Worm (Caenorhabditis elegans) whole organism, L3 larva: ENCODE data around the gene sqd-1.

Source experiments
- R02D3.7 ChIP-seq: fragments of 150-350 bp; optimal IDR thresholded peaks from 2 replicates; lab custom pipeline; 2014; ENCODE audit warnings: missing biosample characterization, missing genetic modification characterization
- ZK546.5 ChIP-seq: sonication (generic microtip); optimal IDR thresholded peaks from 2 replicates; lab custom pipeline; 2017; ENCODE audit warnings: missing biosample characterization, missing genetic modification characterization
- aly-2 ChIP-seq: fragments of 150-350 bp; optimal IDR thresholded peaks from 2 replicates; lab custom pipeline; 2014; ENCODE audit warnings: missing biosample characterization, missing genetic modification characterization
- ama-1 ChIP-seq: fragments of 150-350 bp; optimal IDR thresholded peaks from 2 replicates; lab custom pipeline; 2018
- ceh-16 ChIP-seq: sonication (generic microtip); optimal IDR thresholded peaks from 2 replicates; lab custom pipeline; 2017; ENCODE audit warnings: missing biosample characterization, missing genetic modification characterization
- ceh-28 ChIP-seq: fragments of 150-350 bp; optimal IDR thresholded peaks from 2 replicates; lab custom pipeline; 2014; ENCODE audit warnings: missing biosample characterization, missing genetic modification reagents, missing genetic modification characterization
- ceh-82 ChIP-seq: fragments of 150-350 bp; optimal IDR thresholded peaks from 2 replicates; lab custom pipeline; 2014; ENCODE audit warnings: missing biosample characterization, missing genetic modification characterization
- daf-12 ChIP-seq: fragments of 150-350 bp; optimal IDR thresholded peaks from 2 replicates; lab custom pipeline; 2014; ENCODE audit warnings: missing biosample characterization, missing genetic modification reagents, missing genetic modification characterization
- egl-27 ChIP-seq: sonication (generic microtip); optimal IDR thresholded peaks from 4 replicates; lab custom pipeline; 2017; ENCODE audit warnings: missing biosample characterization, missing genetic modification reagents, missing genetic modification characterization
- egl-5 ChIP-seq: fragments of 150-350 bp; optimal IDR thresholded peaks from 2 replicates; lab custom pipeline; 2017; ENCODE audit warnings: missing biosample characterization, missing genetic modification reagents, missing genetic modification characterization, inconsistent platforms
- elt-2 ChIP-seq: sonication (generic microtip); optimal IDR thresholded peaks from 2 replicates; lab custom pipeline; 2016; ENCODE audit warnings: missing genetic modification reagents, mild to moderate bottlenecking, missing genetic modification characterization, missing compliant biosample characterization
- elt-3 ChIP-seq, 3 experiments: fragments of 150-350 bp in 1 of 3; sonication (generic microtip) in 2 of 3; optimal IDR thresholded peaks; 2 replicates in 2 of 3; 4 replicates in 1 of 3; lab custom pipeline; 2014 to 2017; ENCODE audit warnings: missing biosample characterization in 3 of 3, missing genetic modification characterization in 3 of 3
- fkh-10 ChIP-seq: sonication (generic microtip); optimal IDR thresholded peaks from 2 replicates; lab custom pipeline; 2017; ENCODE audit warnings: missing biosample characterization, missing genetic modification reagents, missing genetic modification characterization
- fkh-2 ChIP-seq: fragments of 150-350 bp; optimal IDR thresholded peaks from 2 replicates; lab custom pipeline; 2014; ENCODE audit warnings: missing biosample characterization, missing genetic modification reagents, missing genetic modification characterization
- fos-1 ChIP-seq: fragments of 150-350 bp; optimal IDR thresholded peaks from 2 replicates; lab custom pipeline; 2014; ENCODE audit warnings: missing biosample characterization, missing genetic modification characterization
- hmg-11 ChIP-seq: sonication (generic microtip); optimal IDR thresholded peaks from 2 replicates; lab custom pipeline; 2016; ENCODE audit warnings: missing genetic modification characterization, missing compliant biosample characterization
- jun-1 ChIP-seq: fragments of 150-350 bp; optimal IDR thresholded peaks from 2 replicates; lab custom pipeline; 2014; ENCODE audit warnings: missing biosample characterization, missing genetic modification reagents, missing genetic modification characterization
- lin-15B ChIP-seq: fragments of 150-350 bp; optimal IDR thresholded peaks from 2 replicates; lab custom pipeline; 2014; ENCODE audit warnings: missing biosample characterization, missing genetic modification characterization
- mml-1 ChIP-seq: fragments of 150-350 bp; sonication (generic microtip); optimal IDR thresholded peaks from 3 replicates; lab custom pipeline; 2014; ENCODE audit warnings: missing biosample characterization, missing genetic modification characterization
- nfya-1 ChIP-seq: sonication (generic microtip); optimal IDR thresholded peaks from 2 replicates; lab custom pipeline; 2017; ENCODE audit warnings: missing genetic modification characterization, mild to moderate bottlenecking, missing compliant biosample characterization, antibody characterized with exemption, moderate library complexity; ENCODE audit not compliant: insufficient read depth
- nhr-11 ChIP-seq: fragments of 150-350 bp; optimal IDR thresholded peaks from 2 replicates; lab custom pipeline; 2014; ENCODE audit warnings: missing biosample characterization, missing genetic modification characterization
- nhr-12 ChIP-seq: fragments of 150-350 bp; optimal IDR thresholded peaks from 2 replicates; lab custom pipeline; 2014; ENCODE audit warnings: missing biosample characterization, missing genetic modification characterization
- nhr-23 ChIP-seq: fragments of 150-350 bp; optimal IDR thresholded peaks from 2 replicates; lab custom pipeline; 2014; ENCODE audit warnings: missing biosample characterization, missing genetic modification reagents, missing genetic modification characterization
- nhr-237 ChIP-seq: fragments of 150-350 bp; optimal IDR thresholded peaks from 2 replicates; lab custom pipeline; 2014; ENCODE audit warnings: missing biosample characterization, missing genetic modification characterization
- nhr-25 ChIP-seq: sonication (generic microtip); optimal IDR thresholded peaks from 2 replicates; lab custom pipeline; 2017; ENCODE audit warnings: missing biosample characterization, missing genetic modification characterization
- nhr-43 ChIP-seq: sonication (generic microtip); optimal IDR thresholded peaks from 2 replicates; lab custom pipeline; 2016; ENCODE audit warnings: mild to moderate bottlenecking, missing genetic modification characterization, missing compliant biosample characterization; ENCODE audit not compliant: poor library complexity, severe bottlenecking
- nhr-67 ChIP-seq: fragments of 150-350 bp; optimal IDR thresholded peaks from 2 replicates; lab custom pipeline; 2014; ENCODE audit warnings: missing biosample characterization, missing genetic modification characterization
- pqm-1 ChIP-seq: fragments of 150-350 bp; optimal IDR thresholded peaks from 2 replicates; lab custom pipeline; 2017; ENCODE audit warnings: missing biosample characterization, missing genetic modification characterization, inconsistent platforms
- skn-1 ChIP-seq: fragments of 150-350 bp; optimal IDR thresholded peaks from 2 replicates; lab custom pipeline; 2014; ENCODE audit warnings: missing biosample characterization, missing genetic modification characterization
- snpc-4 ChIP-seq: fragments of 150-350 bp; optimal IDR thresholded peaks from 2 replicates; lab custom pipeline; 2014; ENCODE audit warnings: missing biosample characterization, missing genetic modification characterization
- tbx-2 ChIP-seq: sonication (generic microtip); optimal IDR thresholded peaks from 2 replicates; lab custom pipeline; 2016; ENCODE audit warnings: mild to moderate bottlenecking, missing genetic modification characterization, missing compliant biosample characterization
- unc-39 ChIP-seq: sonication (generic microtip); optimal IDR thresholded peaks from 4 replicates; lab custom pipeline; 2017; ENCODE audit warnings: missing biosample characterization, missing genetic modification characterization
- unc-62 ChIP-seq: fragments of 150-350 bp; sonication (generic microtip); optimal IDR thresholded peaks from 4 replicates; lab custom pipeline; 2014; ENCODE audit warnings: missing biosample characterization, missing genetic modification reagents, missing genetic modification characterization
- ztf-4 ChIP-seq: fragments of 150-350 bp; optimal IDR thresholded peaks from 2 replicates; lab custom pipeline; 2014; ENCODE audit warnings: missing biosample characterization, missing genetic modification characterization

Gene sqd-1

DNA sequence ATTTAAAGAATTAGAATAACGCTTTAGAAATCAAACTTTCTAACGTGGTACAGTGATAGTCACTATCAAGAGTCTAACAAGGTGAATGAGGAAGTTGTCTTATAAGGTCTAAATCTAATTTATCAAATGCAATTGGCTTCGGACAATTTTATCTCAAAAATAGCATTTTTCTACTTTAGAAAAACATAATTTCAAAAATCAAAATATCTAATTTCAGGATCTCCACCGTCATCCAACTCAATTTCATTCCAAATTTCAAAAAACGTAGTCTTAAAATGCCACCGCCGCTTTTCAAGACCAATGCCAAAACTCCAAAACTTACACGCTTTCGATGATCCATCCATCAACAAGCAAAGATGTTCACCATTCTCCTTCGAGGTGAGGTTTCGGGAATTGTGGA lies 41.1 kb downstream of the sqd-1 start, which contains the start of gene Y73B6BL.270:
Y73B6BL.270 (plus strand) TSS at position 301 of the 400 bp plus-strand sequence.
- TF ChIP-seq nhr-12 (tag; lab: Kevin White, UChicago) = no peak
- no peak for TF ChIP-seq ZK546.5 (tag; lab: Kevin White, UChicago)
- no peak for TF ChIP-seq aly-2
- TF ChIP-seq nhr-67 (tag; lab: Kevin White, UChicago) = no peak
- no peak for TF ChIP-seq R02D3.7 (tag; lab: Kevin White, UChicago)
- TF ChIP-seq skn-1 = no peak
- no peak for TF ChIP-seq ceh-82 (tag; lab: Kevin White, UChicago)
- no peak for TF ChIP-seq nfya-1
- no peak for TF ChIP-seq fkh-2
- no peak for TF ChIP-seq hmg-11 (tag; lab: Kevin White, UChicago)
- no peak for TF ChIP-seq ceh-16 (tag; lab: Kevin White, UChicago)
- no peak for TF ChIP-seq daf-12
- TF ChIP-seq ceh-28 = no peak
- no peak for TF ChIP-seq pqm-1 (tag; lab: Kevin White, UChicago)
- no peak for TF ChIP-seq ama-1 (lab: Kevin White, UChicago)
- TF ChIP-seq nhr-25 (tag; lab: Kevin White, UChicago) = no peak
- TF ChIP-seq unc-62 = no peak
- TF ChIP-seq lin-15B (tag; lab: Kevin White, UChicago) = no peak
- no peak for TF ChIP-seq fos-1 (tag; lab: Kevin White, UChicago)
- TF ChIP-seq elt-2 (tag; lab: Kevin White, UChicago) = no peak

DNA sequence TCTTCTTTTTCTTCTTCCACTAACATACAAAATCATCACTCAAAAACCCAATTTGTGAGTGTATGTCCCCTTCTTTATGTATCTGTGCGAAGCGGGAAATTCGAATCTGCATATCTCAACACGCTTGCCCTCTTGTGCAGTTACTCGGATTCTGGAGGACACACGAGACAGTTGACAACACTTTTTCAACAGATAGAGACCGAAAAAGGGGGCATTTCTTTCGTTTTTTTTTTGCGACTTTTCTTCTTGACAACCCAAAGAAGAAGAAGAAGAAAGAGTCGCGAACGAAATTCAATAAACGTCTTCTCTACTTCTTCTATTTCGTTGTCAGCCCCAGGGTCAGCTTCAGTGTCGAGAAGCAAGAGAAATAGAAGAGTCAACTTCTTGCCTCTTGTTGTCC lies 42.1 kb downstream of the sqd-1 start:
- TF ChIP-seq unc-39 = no peak
- no peak for TF ChIP-seq hmg-11 (tag; lab: Kevin White, UChicago)
- TF ChIP-seq elt-2 (tag; lab: Kevin White, UChicago) = no peak
- no peak for TF ChIP-seq ZK546.5 (tag; lab: Kevin White, UChicago)
- no peak for TF ChIP-seq unc-62
- no peak for TF ChIP-seq egl-5
- no peak for TF ChIP-seq egl-27 (tag; lab: Kevin White, UChicago)
- TF ChIP-seq elt-3 (tag; optimal IDR thresholded peaks at IDR 0.05; lab: Kevin White, UChicago) = no peak
- no peak for TF ChIP-seq nhr-11 (tag; lab: Kevin White, UChicago)

DNA sequence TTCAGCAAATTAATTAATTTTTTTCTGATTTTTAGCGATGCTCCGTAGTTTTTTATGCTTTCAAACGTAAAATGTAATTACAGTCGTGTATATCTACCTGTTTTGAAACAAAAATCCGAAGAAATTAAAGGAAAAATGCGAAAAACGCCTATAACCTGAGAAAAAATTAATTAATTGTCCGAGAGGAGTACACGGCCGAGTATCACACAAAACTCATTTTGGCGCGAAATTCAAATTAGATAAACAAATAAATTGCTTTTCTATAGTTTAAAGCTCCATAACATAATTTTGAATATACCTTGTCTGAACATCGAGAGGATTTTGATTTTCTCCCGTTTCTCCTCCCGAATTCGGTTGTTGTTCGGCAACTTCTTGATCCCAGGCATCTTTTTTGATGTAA lies 45.5 kb downstream of the sqd-1 start:
- peak; percentile 14 for TF ChIP-seq nhr-23 (tag; lab: Kevin White, UChicago)
- TF ChIP-seq fos-1 (tag; lab: Kevin White, UChicago) = no peak

- TF ChIP-seq fos-1 (tag; lab: Kevin White, UChicago) = no peak
- TF ChIP-seq ZK546.5 (tag; lab: Kevin White, UChicago) = no peak
- no peak for TF ChIP-seq ceh-82 (tag; lab: Kevin White, UChicago)
- TF ChIP-seq unc-62 = no peak
- no peak for TF ChIP-seq tbx-2 (tag; lab: Kevin White, UChicago)
- TF ChIP-seq nhr-43 (tag; lab: Kevin White, UChicago) = no peak
- no peak for TF ChIP-seq ceh-28
- TF ChIP-seq egl-27 (tag; lab: Kevin White, UChicago) = no peak
- no peak for TF ChIP-seq aly-2
- TF ChIP-seq skn-1 = no peak
Measured at ce11 chrIV:6372267-6372666, 48.3 kb downstream of the sqd-1 start.

DNA sequence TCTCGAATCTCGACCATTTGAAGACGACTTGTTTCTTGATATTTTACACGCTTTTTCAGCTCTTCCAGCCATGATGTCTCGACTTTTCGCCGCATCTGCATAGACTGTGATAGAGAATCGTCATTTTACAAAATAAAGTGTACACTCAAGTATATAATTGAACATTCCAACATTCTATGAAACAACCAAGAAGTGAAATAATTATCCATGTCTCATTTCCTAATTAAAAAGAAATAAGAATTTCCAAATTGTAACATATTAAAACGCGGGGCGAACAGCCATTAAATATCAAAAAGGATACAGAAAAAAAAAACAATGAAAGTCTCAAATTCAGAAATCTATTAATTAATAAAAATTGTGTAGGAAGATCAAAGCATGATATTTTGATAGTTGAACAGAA lies 49.0 kb downstream of the sqd-1 start, which contains the start of gene smg-3:
smg-3 (minus strand) TSS at position 101 of the 400 bp plus-strand sequence.
- TF ChIP-seq jun-1 (tag; lab: Kevin White, UChicago) (no peak), egl-27 (tag; lab: Kevin White, UChicago) (no peak), ztf-4 (tag; lab: Kevin White, UChicago) (no peak), snpc-4 (tag; lab: Kevin White, UChicago) (no peak), elt-2 (tag; lab: Kevin White, UChicago) (no peak), nhr-237 (tag; lab: Kevin White, UChicago) (no peak), elt-3 (tag; optimal IDR thresholded peaks at IDR 0.05; lab: Kevin White, UChicago) (no peak), ceh-16 (tag; lab: Kevin White, UChicago) (no peak), nhr-67 (tag; lab: Kevin White, UChicago) (no peak)

- TF ChIP-seq ceh-82 (tag; lab: Kevin White, UChicago) (no peak), fkh-10 (GFP tag; lab: Kevin White, UChicago) (no peak), skn-1 (no peak), lin-15B (tag; lab: Kevin White, UChicago) (no peak), mml-1 (tag; lab: Kevin White, UChicago) (no peak), ceh-16 (tag; lab: Kevin White, UChicago) (no peak), elt-3 (tag; optimal IDR thresholded peaks at IDR 0.05; lab: Kevin White, UChicago) (no peak), nhr-23 (tag; lab: Kevin White, UChicago) (no peak), unc-39 (no peak)
Measured at ce11 chrIV:6373721-6374120, 49.7 kb downstream of the sqd-1 start.
